Worm (Caenorhabditis elegans) whole organism, mixed stage, embryonic: ENCODE measurements around the gene Y102E9.5.

Source experiments
- M03D4.4 ChIP-seq: sonication (generic microtip); optimal IDR thresholded peaks from 2 replicates; lab custom pipeline; 2017; ENCODE audit warnings: mild to moderate bottlenecking, missing genetic modification characterization, missing compliant biosample characterization
- bed-3 ChIP-seq: fragments of 200-800 bp; sonication (Bioruptor generic); optimal IDR thresholded peaks from 3 replicates; lab custom pipeline; 2018; ENCODE audit warnings: mild to moderate bottlenecking, missing genetic modification characterization, moderate library complexity, missing compliant biosample characterization
- blmp-1 ChIP-seq: fragments of 150-350 bp; optimal IDR thresholded peaks from 2 replicates; lab custom pipeline; 2014; ENCODE audit warnings: missing biosample characterization, missing genetic modification characterization
- ceh-39 ChIP-seq: fragments of 150-350 bp; optimal IDR thresholded peaks from 2 replicates; lab custom pipeline; 2014; ENCODE audit warnings: missing biosample characterization, missing genetic modification characterization
- ceh-83 ChIP-seq: fragments of 200-800 bp; sonication (Bioruptor generic); optimal IDR thresholded peaks from 2 replicates; lab custom pipeline; 2018; ENCODE audit warnings: mild to moderate bottlenecking, missing genetic modification characterization, missing compliant biosample characterization
- ces-1 ChIP-seq: fragments of 150-350 bp; optimal IDR thresholded peaks from 2 replicates; lab custom pipeline; 2014; ENCODE audit warnings: missing biosample characterization, missing genetic modification reagents, missing genetic modification characterization
- cnd-1 ChIP-seq: fragments of 200-800 bp; sonication (Bioruptor generic); optimal IDR thresholded peaks from 2 replicates; lab custom pipeline; 2018; ENCODE audit warnings: mild to moderate bottlenecking, missing genetic modification characterization, missing compliant biosample characterization
- flh-1 ChIP-seq: fragments of 200-800 bp; sonication (Bioruptor generic); optimal IDR thresholded peaks from 2 replicates; lab custom pipeline; 2018; ENCODE audit warnings: mild to moderate bottlenecking, missing genetic modification characterization, moderate library complexity, missing compliant biosample characterization
- ham-2 ChIP-seq: fragments of 200-800 bp; sonication (Bioruptor generic); optimal IDR thresholded peaks from 2 replicates; lab custom pipeline; 2018; ENCODE audit warnings: mild to moderate bottlenecking, missing genetic modification characterization, missing compliant biosample characterization
- hlh-1 ChIP-seq: fragments of 150-350 bp; optimal IDR thresholded peaks from 2 replicates; lab custom pipeline; 2014; ENCODE audit warnings: missing biosample characterization, missing genetic modification reagents, missing genetic modification characterization
- lin-13 ChIP-seq: fragments of 150-350 bp; optimal IDR thresholded peaks from 2 replicates; lab custom pipeline; 2014; ENCODE audit warnings: missing biosample characterization, missing genetic modification characterization
- lin-32 ChIP-seq: fragments of 200-800 bp; sonication (Bioruptor generic); optimal IDR thresholded peaks from 2 replicates; lab custom pipeline; 2018; ENCODE audit warnings: mild to moderate bottlenecking, missing genetic modification characterization, missing compliant biosample characterization
- lsy-2 ChIP-seq: fragments of 150-350 bp; optimal IDR thresholded peaks from 2 replicates; lab custom pipeline; 2014; ENCODE audit warnings: missing biosample characterization, missing genetic modification characterization
- mab-5 ChIP-seq: fragments of 150-350 bp; optimal IDR thresholded peaks from 2 replicates; lab custom pipeline; 2014; ENCODE audit warnings: missing biosample characterization, missing genetic modification characterization
- mls-2 ChIP-seq: sonication (generic microtip); optimal IDR thresholded peaks from 2 replicates; lab custom pipeline; 2016; ENCODE audit warnings: mild to moderate bottlenecking, missing genetic modification characterization, moderate library complexity, missing compliant biosample characterization
- nhr-12 ChIP-seq: fragments of 150-350 bp; optimal IDR thresholded peaks from 2 replicates; lab custom pipeline; 2014; ENCODE audit warnings: missing biosample characterization, missing genetic modification characterization
- nhr-2 ChIP-seq: fragments of 150-350 bp; optimal IDR thresholded peaks from 2 replicates; lab custom pipeline; 2014; ENCODE audit warnings: missing biosample characterization, missing genetic modification characterization
- nhr-237 ChIP-seq: fragments of 150-350 bp; optimal IDR thresholded peaks from 2 replicates; lab custom pipeline; 2014; ENCODE audit warnings: missing biosample characterization, missing genetic modification characterization
- nhr-28 ChIP-seq: fragments of 150-350 bp; optimal IDR thresholded peaks from 2 replicates; lab custom pipeline; 2014; ENCODE audit warnings: missing biosample characterization, missing genetic modification characterization
- nhr-76 ChIP-seq: sonication (generic microtip); optimal IDR thresholded peaks from 2 replicates; lab custom pipeline; 2017; ENCODE audit warnings: missing biosample characterization, missing genetic modification characterization
- pha-4 ChIP-seq: fragments of 150-350 bp; optimal IDR thresholded peaks from 2 replicates; lab custom pipeline; 2018; ENCODE audit warnings: missing biosample characterization, missing genetic modification reagents, missing genetic modification characterization
- sem-2 ChIP-seq: fragments of 200-800 bp; sonication (Bioruptor generic); optimal IDR thresholded peaks from 2 replicates; lab custom pipeline; 2018; ENCODE audit warnings: mild to moderate bottlenecking, missing genetic modification characterization, missing compliant biosample characterization
- sptf-1 ChIP-seq: sonication (generic microtip); optimal IDR thresholded peaks from 2 replicates; lab custom pipeline; 2017; ENCODE audit warnings: mild to moderate bottlenecking, missing genetic modification characterization, moderate library complexity, missing compliant biosample characterization
- unc-120 ChIP-seq: sonication (generic microtip); optimal IDR thresholded peaks from 2 replicates; lab custom pipeline; 2017; ENCODE audit warnings: missing genetic modification characterization, missing compliant biosample characterization; ENCODE audit not compliant: poor library complexity, severe bottlenecking
- unc-39 ChIP-seq: fragments of 150-350 bp; optimal IDR thresholded peaks from 2 replicates; lab custom pipeline; 2014; ENCODE audit warnings: missing biosample characterization, missing genetic modification characterization
- unc-62 ChIP-seq: fragments of 150-350 bp; optimal IDR thresholded peaks from 2 replicates; lab custom pipeline; 2014; ENCODE audit warnings: missing biosample characterization, missing genetic modification reagents, missing genetic modification characterization
- zip-8 ChIP-seq: fragments of 150-350 bp; optimal IDR thresholded peaks from 2 replicates; lab custom pipeline; 2014; ENCODE audit warnings: missing biosample characterization, missing genetic modification characterization

Gene Y102E9.5

ce11 chrIII:6730185-6730850, at the start of gene Y102E9.5, which contains the start of gene odr-4:
Y102E9.5 (minus strand) TSS chrIII:6730285.
odr-4 (plus strand) TSS chrIII:6730800.
- TF ChIP-seq hlh-1: peak; percentile 63
- TF ChIP-seq unc-120 (tag; lab: Kevin White, UChicago): peak; percentile 3
- TF ChIP-seq ham-2 (GFP tag; lab: Kevin White, UChicago): no peak

- TF ChIP-seq blmp-1 (no peak), M03D4.4 (tag; lab: Kevin White, UChicago) (no peak), ceh-39 (tag; lab: Kevin White, UChicago) (no peak), ham-2 (GFP tag; lab: Kevin White, UChicago) (no peak), zip-8 (tag; lab: Kevin White, UChicago) (no peak), hlh-1 (no peak), sptf-1 (tag; lab: Kevin White, UChicago) (no peak), nhr-2 (tag; lab: Kevin White, UChicago) (no peak), unc-120 (tag; lab: Kevin White, UChicago) (no peak), cnd-1 (tag; lab: Kevin White, UChicago) (no peak), nhr-12 (no peak), nhr-28 (tag; lab: Kevin White, UChicago) (no peak), nhr-76 (no peak), lin-13 (tag; lab: Kevin White, UChicago) (no peak), unc-39 (tag; lab: Kevin White, UChicago) (no peak), ces-1 (GFP tag; lab: Kevin White, UChicago) (no peak), mls-2 (tag; lab: Kevin White, UChicago) (no peak)
Observed at ce11 chrIII:6756769-6757168, 26.7 kb upstream of the Y102E9.5 start.

- TF ChIP-seq mab-5 (tag; lab: Kevin White, UChicago): no peak
- TF ChIP-seq ces-1 (GFP tag; lab: Kevin White, UChicago): no peak
- TF ChIP-seq flh-1 (GFP tag; lab: Kevin White, UChicago): no peak
- no peak for TF ChIP-seq lin-32 (GFP tag; lab: Kevin White, UChicago)
- no peak for TF ChIP-seq ceh-39 (tag; lab: Kevin White, UChicago)
- no peak for TF ChIP-seq unc-39 (tag; lab: Kevin White, UChicago)
- no peak for TF ChIP-seq lsy-2 (tag; lab: Kevin White, UChicago)
- no peak for TF ChIP-seq unc-120 (tag; lab: Kevin White, UChicago)
- TF ChIP-seq nhr-2 (tag; lab: Kevin White, UChicago): no peak
- no peak for TF ChIP-seq ceh-83 (GFP tag; lab: Kevin White, UChicago)
Observed at ce11 chrIII:6752612-6753011, 22.5 kb upstream of the Y102E9.5 start.

ce11 chrIII:6746668-6747067, 16.6 kb upstream of the Y102E9.5 start:
- TF ChIP-seq lin-32 (GFP tag; lab: Kevin White, UChicago) (no peak), bed-3 (GFP tag; lab: Kevin White, UChicago) (no peak), mls-2 (tag; lab: Kevin White, UChicago) (no peak), unc-120 (tag; lab: Kevin White, UChicago) (no peak), nhr-237 (tag; lab: Kevin White, UChicago) (no peak), pha-4 (no peak)

ce11 chrIII:6746008-6746407, 15.9 kb upstream of the Y102E9.5 start, which contains the start of gene dig-1:
dig-1 (plus strand) TSS chrIII:6746308.
- TF ChIP-seq zip-8 (tag; lab: Kevin White, UChicago): peak; percentile 21
- no peak for TF ChIP-seq unc-120 (tag; lab: Kevin White, UChicago)
- TF ChIP-seq, all 35 proteins: peak for 1

- TF ChIP-seq unc-120 (tag; lab: Kevin White, UChicago): peak; percentile 61
- no peak for TF ChIP-seq sem-2 (GFP tag; lab: Kevin White, UChicago)
- peak; percentile 41 for TF ChIP-seq hlh-1
- TF ChIP-seq unc-62 (GFP tag; lab: Kevin White, UChicago): peak; percentile 76
- TF ChIP-seq zip-8 (tag; lab: Kevin White, UChicago): no peak
- TF ChIP-seq blmp-1: no peak
Observed at ce11 chrIII:6742597-6742996, 12.5 kb upstream of the Y102E9.5 start.
